Worm (Caenorhabditis elegans): Measurements from ENCODE around the gene Y69H2.7.

Gene Y69H2.7

DNA sequence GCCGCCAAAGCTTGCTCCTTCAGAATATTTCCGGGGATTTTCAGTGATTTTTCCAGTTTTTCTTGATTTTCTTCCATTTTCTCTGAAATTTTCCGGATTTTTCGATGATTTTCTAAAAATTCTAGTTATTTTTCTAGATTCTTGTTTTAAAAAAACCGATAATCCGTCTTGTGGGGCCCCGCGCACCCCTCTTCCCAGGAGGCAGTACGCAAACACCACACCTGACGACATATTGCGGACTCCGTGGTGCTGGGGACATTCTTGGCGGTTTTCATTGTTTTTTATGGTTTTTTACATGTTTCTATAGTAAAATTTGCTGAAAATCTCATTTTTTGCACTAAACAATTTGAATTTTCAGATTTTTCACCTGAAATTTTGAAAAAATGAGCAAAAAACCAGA, at the start of gene Y69H2.7, which contains the start of gene ubc-19:
TSS of gene Y69H2.7 (plus strand) at position 309 of the 400 bp plus-strand sequence.
TSS of gene ubc-19 (minus strand) at position 82 of the 400 bp plus-strand sequence.
- no peak for TF ChIP-seq him-1 (tag; optimal IDR thresholded peaks at IDR 0.05)
- no peak for TF ChIP-seq W03F9.2 (tag; optimal IDR thresholded peaks at IDR 0.05)
- TF ChIP-seq dao-5 (tag; optimal IDR thresholded peaks at IDR 0.05): no peak

DNA sequence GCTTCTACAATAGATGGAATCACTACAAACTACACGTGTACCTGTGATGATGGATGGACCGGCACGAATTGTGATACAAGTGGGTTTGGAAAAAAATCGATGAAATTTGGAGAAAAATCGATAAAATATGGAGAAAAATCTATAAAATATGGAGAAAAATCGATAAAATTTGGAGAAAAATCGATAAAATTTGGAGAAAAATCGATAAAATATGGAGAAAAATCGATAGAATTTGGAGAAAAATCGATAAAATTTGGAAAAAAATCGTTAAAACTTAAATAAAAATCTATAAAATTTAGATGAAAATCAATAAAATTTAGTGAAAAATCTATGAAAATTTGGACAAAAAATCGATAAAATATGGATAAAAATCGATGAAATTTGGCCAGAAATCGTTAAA, 45.5 kb upstream of the Y69H2.7 start:
- no peak for TF ChIP-seq dao-5 (tag; optimal IDR thresholded peaks at IDR 0.05)
- no peak for TF ChIP-seq him-1 (tag; optimal IDR thresholded peaks at IDR 0.05)
- no peak for TF ChIP-seq W03F9.2 (tag; optimal IDR thresholded peaks at IDR 0.05)

ce11 chrV:18650043-18650442, 39.7 kb upstream of the Y69H2.7 start, which contains the start of gene egas-2:
TSS of gene egas-2 (plus strand) at chrV:18650343.
- no peak for TF ChIP-seq him-1 (tag; optimal IDR thresholded peaks at IDR 0.05)
- TF ChIP-seq W03F9.2 (tag; optimal IDR thresholded peaks at IDR 0.05): no peak
- TF ChIP-seq dao-5 (tag; optimal IDR thresholded peaks at IDR 0.05): no peak

DNA sequence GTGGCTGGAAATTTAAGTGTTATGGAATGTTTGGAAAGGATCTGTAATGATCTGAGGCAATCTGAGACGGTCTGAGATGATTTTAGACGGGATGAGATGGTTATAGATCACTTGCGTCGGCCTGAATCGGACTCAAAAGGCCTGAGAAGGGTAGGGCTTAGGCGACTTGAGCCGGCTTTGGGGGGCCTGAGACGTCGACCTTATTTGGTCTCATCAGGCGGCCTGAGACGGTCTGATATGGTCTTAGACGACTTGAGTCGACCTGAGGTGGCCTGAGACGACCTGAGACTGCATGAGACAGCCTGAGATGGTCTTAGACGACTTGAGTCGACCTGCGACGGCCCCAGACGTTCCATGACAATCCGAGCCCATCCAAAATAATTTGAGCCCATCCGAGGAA, 33.4 kb upstream of the Y69H2.7 start:
- TF ChIP-seq him-1 (tag; optimal IDR thresholded peaks at IDR 0.05) (no peak), W03F9.2 (tag; optimal IDR thresholded peaks at IDR 0.05) (no peak), dao-5 (tag; optimal IDR thresholded peaks at IDR 0.05) (no peak)

DNA sequence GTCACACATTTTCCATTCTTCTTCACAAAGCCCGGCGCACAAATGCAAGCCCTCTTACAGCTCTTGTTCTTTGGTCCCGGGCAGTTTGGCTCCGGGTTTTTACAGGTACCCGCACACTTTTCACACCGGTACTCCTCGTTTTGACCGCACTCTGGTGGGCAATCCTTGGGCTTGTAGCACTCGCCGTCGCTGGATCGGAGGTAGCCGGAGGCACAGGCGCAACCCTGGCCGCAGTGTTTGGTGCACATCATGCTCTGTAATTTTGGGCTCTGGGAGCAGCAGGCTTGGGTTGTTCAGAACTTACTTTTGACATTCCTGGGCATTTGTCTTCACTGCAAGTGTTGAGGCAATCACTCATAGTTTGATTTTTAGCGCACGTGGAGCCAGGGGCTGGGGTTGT, 32.4 kb upstream of the Y69H2.7 start:
- TF ChIP-seq him-1 (tag; optimal IDR thresholded peaks at IDR 0.05): no peak
- no peak for TF ChIP-seq dao-5 (tag; optimal IDR thresholded peaks at IDR 0.05)
- TF ChIP-seq W03F9.2 (tag; optimal IDR thresholded peaks at IDR 0.05): no peak

- no peak for TF ChIP-seq dao-5 (tag; optimal IDR thresholded peaks at IDR 0.05)
- TF ChIP-seq him-1 (tag; optimal IDR thresholded peaks at IDR 0.05): no peak
- TF ChIP-seq W03F9.2 (tag; optimal IDR thresholded peaks at IDR 0.05): no peak
These were observed 30.9 kb upstream of the Y69H2.7 start for ce11 chrV:18658914-18659313.

ce11 chrV:18662333-18662732, 27.5 kb upstream of the Y69H2.7 start:
- TF ChIP-seq him-1 (tag; optimal IDR thresholded peaks at IDR 0.05): no peak
- TF ChIP-seq dao-5 (tag; optimal IDR thresholded peaks at IDR 0.05): no peak
- no peak for TF ChIP-seq W03F9.2 (tag; optimal IDR thresholded peaks at IDR 0.05)

DNA sequence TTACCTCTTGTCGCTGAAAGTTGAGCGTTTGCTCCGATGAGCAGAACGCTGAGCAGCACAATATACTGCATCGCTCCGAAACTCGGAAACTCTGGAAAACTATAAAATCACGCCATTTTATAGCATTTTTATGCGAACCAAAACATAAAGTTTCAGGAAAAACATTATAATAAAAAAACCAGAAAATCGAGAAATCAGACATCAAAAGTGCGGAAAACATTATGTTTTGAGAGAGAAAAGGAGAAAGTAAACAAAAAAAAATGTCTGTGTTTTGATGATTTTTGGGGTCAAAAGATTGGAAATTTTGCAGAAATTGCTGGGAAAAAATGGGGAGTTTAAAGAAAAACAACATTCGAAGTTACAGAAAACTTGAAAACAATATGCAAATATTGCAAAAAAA, 25.8 kb upstream of the Y69H2.7 start, which contains the start of gene Y69H2.3:
TSS of gene Y69H2.3 (minus strand) at position 101 of the 400 bp plus-strand sequence.
- TF ChIP-seq W03F9.2 (tag; optimal IDR thresholded peaks at IDR 0.05): no peak

ce11 chrV:18667179-18667578, 22.6 kb upstream of the Y69H2.7 start:
- TF ChIP-seq dao-5 (tag; optimal IDR thresholded peaks at IDR 0.05) (no peak), him-1 (tag; optimal IDR thresholded peaks at IDR 0.05) (no peak), W03F9.2 (tag; optimal IDR thresholded peaks at IDR 0.05) (no peak)

- TF ChIP-seq W03F9.2 (tag; optimal IDR thresholded peaks at IDR 0.05) (no peak), dao-5 (tag; optimal IDR thresholded peaks at IDR 0.05) (no peak), him-1 (tag; optimal IDR thresholded peaks at IDR 0.05) (no peak)
These were observed 19.8 kb upstream of the Y69H2.7 start, which contains the start of gene Y69H2.10 for ce11 chrV:18670017-18670416. TSS of gene Y69H2.10 (plus strand) at chrV:18670317.

- TF ChIP-seq dao-5 (tag; optimal IDR thresholded peaks at IDR 0.05) (no peak), him-1 (tag; optimal IDR thresholded peaks at IDR 0.05) (no peak), W03F9.2 (tag; optimal IDR thresholded peaks at IDR 0.05) (no peak)
These were observed 18.0 kb upstream of the Y69H2.7 start for ce11 chrV:18671811-18672210.

- TF ChIP-seq him-1 (tag; optimal IDR thresholded peaks at IDR 0.05) (no peak), dao-5 (tag; optimal IDR thresholded peaks at IDR 0.05) (no peak), W03F9.2 (tag; optimal IDR thresholded peaks at IDR 0.05) (no peak)
These were observed 15.4 kb upstream of the Y69H2.7 start for ce11 chrV:18674367-18674766.

ce11 chrV:18684455-18684987, 5.3 kb upstream of the Y69H2.7 start, which contains the start of gene Y69H2.17:
TSS of gene Y69H2.17 (plus strand) at chrV:18684937.
- no peak for TF ChIP-seq W03F9.2 (tag; optimal IDR thresholded peaks at IDR 0.05)
- TF ChIP-seq him-1 (tag; optimal IDR thresholded peaks at IDR 0.05): no peak
- no peak for TF ChIP-seq dao-5 (tag; optimal IDR thresholded peaks at IDR 0.05)

ce11 chrV:18687361-18687760, 2.4 kb upstream of the Y69H2.7 start:
- TF ChIP-seq him-1 (tag; optimal IDR thresholded peaks at IDR 0.05) (no peak), W03F9.2 (tag; optimal IDR thresholded peaks at IDR 0.05) (no peak), dao-5 (tag; optimal IDR thresholded peaks at IDR 0.05) (no peak)

ce11 chrV:18695469-18695868, 5.7 kb downstream of the Y69H2.7 start:
- TF ChIP-seq W03F9.2 (tag; optimal IDR thresholded peaks at IDR 0.05) (no peak), him-1 (tag; optimal IDR thresholded peaks at IDR 0.05) (no peak), dao-5 (tag; optimal IDR thresholded peaks at IDR 0.05) (no peak)

Measured in whole organism, L4/young adult.